Worm (Caenorhabditis elegans) whole organism, L1 larva: ENCODE data around the gene cutl-23.

Experiments
- C04F5.9 ChIP-seq: sonication (generic microtip); optimal IDR thresholded peaks from 2 replicates; lab custom pipeline; 2016; ENCODE audit warnings: missing genetic modification characterization, missing compliant biosample characterization
- C16A3.4 ChIP-seq: fragments of 150-350 bp; optimal IDR thresholded peaks from 2 replicates; lab custom pipeline; 2014; ENCODE audit warnings: missing biosample characterization, missing genetic modification characterization
- F16B12.6 ChIP-seq: fragments of 150-350 bp; optimal IDR thresholded peaks from 2 replicates; lab custom pipeline; 2014; ENCODE audit warnings: missing biosample characterization, missing genetic modification characterization
- Y116A8C.19 ChIP-seq: sonication (generic microtip); optimal IDR thresholded peaks from 2 replicates; lab custom pipeline; 2016; ENCODE audit warnings: missing compliant biosample characterization, missing genetic modification characterization, borderline replicate concordance
- alr-1 ChIP-seq: fragments of 200-800 bp; sonication (Bioruptor generic); optimal IDR thresholded peaks from 2 replicates; lab custom pipeline; 2018; ENCODE audit warnings: borderline replicate concordance, mild to moderate bottlenecking, missing genetic modification characterization, missing compliant biosample characterization
- ama-1 ChIP-seq: fragments of 150-350 bp; optimal IDR thresholded peaks from 2 replicates; lab custom pipeline; 2014
- ceh-63 ChIP-seq: fragments of 200-800 bp; sonication (Bioruptor generic); optimal IDR thresholded peaks from 2 replicates; lab custom pipeline; 2018; ENCODE audit warnings: mild to moderate bottlenecking, missing genetic modification characterization, missing compliant biosample characterization
- ceh-82 ChIP-seq, 3 experiments: fragments of 150-350 bp in 1 of 3; sonication (generic microtip) in 2 of 3; optimal IDR thresholded peaks; 2 replicates each; lab custom pipeline; 2014 to 2017; ENCODE audit warnings: missing biosample characterization in 3 of 3, missing genetic modification characterization in 3 of 3
- ceh-90 ChIP-seq: sonication (generic microtip); optimal IDR thresholded peaks from 2 replicates; lab custom pipeline; 2016; ENCODE audit warnings: missing genetic modification characterization, missing compliant biosample characterization
- dpl-1 ChIP-seq, 3 experiments: fragments of 150-350 bp in 2 of 3; sonication (generic microtip) in 1 of 3; optimal IDR thresholded peaks; 2 replicates each; lab custom pipeline; 2014 to 2017; ENCODE audit warnings: missing biosample characterization in 3 of 3, missing genetic modification characterization in 3 of 3, missing genetic modification reagents in 3 of 3
- efl-1 ChIP-seq, 4 experiments: fragments of 150-350 bp; optimal IDR thresholded peaks in 3 of 4; peaks in 1 of 4; 1 replicate in 1 of 4; 2 replicates in 3 of 4; lab custom pipeline; 2014; ENCODE audit warnings: missing biosample characterization in 2 of 4, missing genetic modification characterization in 2 of 4, missing genetic modification reagents in 2 of 4
- efl-3 ChIP-seq: fragments of 200-800 bp; sonication (Bioruptor generic); optimal IDR thresholded peaks from 2 replicates; lab custom pipeline; 2018; ENCODE audit warnings: mild to moderate bottlenecking, missing genetic modification characterization, missing compliant biosample characterization
- egl-13 ChIP-seq: sonication (generic microtip); optimal IDR thresholded peaks from 2 replicates; lab custom pipeline; 2016; ENCODE audit warnings: missing genotype, missing genetic modification reagents, missing genetic modification characterization, missing compliant biosample characterization
- elt-2 ChIP-seq: sonication (generic microtip); optimal IDR thresholded peaks from 2 replicates; lab custom pipeline; 2016; ENCODE audit warnings: missing genetic modification characterization, mild to moderate bottlenecking, inconsistent platforms, missing compliant biosample characterization, missing genetic modification reagents
- elt-3 ChIP-seq, 6 experiments: fragments of 150-350 bp in 1 of 6; sonication (generic microtip); optimal IDR thresholded peaks; 2 replicates each; lab custom pipeline; 2017 to 2018; ENCODE audit warnings: missing biosample characterization in 6 of 6, missing genetic modification characterization in 6 of 6, inconsistent platforms in 1 of 6
- fkh-8 ChIP-seq: sonication (generic microtip); optimal IDR thresholded peaks from 2 replicates; lab custom pipeline; 2016; ENCODE audit warnings: mild to moderate bottlenecking, missing genetic modification characterization, missing compliant biosample characterization
- fos-1 ChIP-seq: fragments of 150-350 bp; optimal IDR thresholded peaks from 2 replicates; lab custom pipeline; 2014; ENCODE audit warnings: missing biosample characterization, missing genetic modification characterization
- hlh-17 ChIP-seq: fragments of 200-800 bp; sonication (Bioruptor generic); optimal IDR thresholded peaks from 2 replicates; lab custom pipeline; 2018; ENCODE audit warnings: missing genetic modification characterization, mild to moderate bottlenecking, missing compliant biosample characterization, moderate library complexity, borderline replicate concordance
- irx-1 ChIP-seq: sonication (generic microtip); optimal IDR thresholded peaks from 2 replicates; lab custom pipeline; 2016; ENCODE audit warnings: missing genetic modification characterization, missing compliant biosample characterization
- lin-13 ChIP-seq: fragments of 150-350 bp; optimal IDR thresholded peaks from 2 replicates; lab custom pipeline; 2014; ENCODE audit warnings: missing biosample characterization, missing genetic modification reagents, missing genetic modification characterization
- lin-14 ChIP-seq: fragments of 200-800 bp; sonication (Bioruptor generic); optimal IDR thresholded peaks from 2 replicates; lab custom pipeline; 2018; ENCODE audit warnings: mild to moderate bottlenecking, missing genetic modification characterization, moderate library complexity, missing compliant biosample characterization
- lin-15B ChIP-seq: fragments of 150-350 bp; sonication (generic microtip); optimal IDR thresholded peaks from 3 replicates; lab custom pipeline; 2014; ENCODE audit warnings: missing biosample characterization, missing genetic modification characterization
- lin-35 ChIP-seq, 2 experiments: fragments of 150-350 bp; optimal IDR thresholded peaks; 2 replicates each; lab custom pipeline; 2014; ENCODE audit warnings: missing biosample characterization in 2 of 2, missing genetic modification characterization in 2 of 2, missing genetic modification reagents in 2 of 2
- lir-3 ChIP-seq: sonication (generic microtip); optimal IDR thresholded peaks from 2 replicates; lab custom pipeline; 2016; ENCODE audit warnings: mild to moderate bottlenecking, missing genetic modification characterization, moderate library complexity, missing compliant biosample characterization; ENCODE audit not compliant: poor library complexity
- mab-9 ChIP-seq: fragments of 200-800 bp; sonication (Bioruptor generic); IDR thresholded peaks from 2 replicates; pipeline ENCODE4 v1.3.6; 2022; ENCODE audit warnings: missing genetic modification reagents, missing genetic modification characterization, missing compliant biosample characterization
- mef-2 ChIP-seq: fragments of 150-350 bp; optimal IDR thresholded peaks from 2 replicates; lab custom pipeline; 2014; ENCODE audit warnings: missing biosample characterization, missing genetic modification characterization
- mep-1 ChIP-seq: fragments of 150-350 bp; optimal IDR thresholded peaks from 2 replicates; lab custom pipeline; 2014; ENCODE audit warnings: missing biosample characterization, missing genetic modification characterization
- nhr-11 ChIP-seq: fragments of 150-350 bp; optimal IDR thresholded peaks from 2 replicates; lab custom pipeline; 2014; ENCODE audit warnings: missing biosample characterization, missing genetic modification characterization
- nhr-12 ChIP-seq: sonication (generic microtip); optimal IDR thresholded peaks from 2 replicates; lab custom pipeline; 2017; ENCODE audit warnings: missing biosample characterization, missing genetic modification characterization
- nhr-20 ChIP-seq: sonication (generic microtip); optimal IDR thresholded peaks from 2 replicates; lab custom pipeline; 2016; ENCODE audit warnings: mild to moderate bottlenecking, missing genetic modification characterization, missing compliant biosample characterization
- nhr-76 ChIP-seq: sonication (generic microtip); optimal IDR thresholded peaks from 2 replicates; lab custom pipeline; 2017; ENCODE audit warnings: missing biosample characterization, missing genetic modification characterization
- nhr-77 ChIP-seq: fragments of 150-350 bp; optimal IDR thresholded peaks from 2 replicates; lab custom pipeline; 2014; ENCODE audit warnings: missing biosample characterization, missing genetic modification characterization
- nhr-84 ChIP-seq: sonication (generic microtip); optimal IDR thresholded peaks from 2 replicates; lab custom pipeline; 2017; ENCODE audit warnings: missing biosample characterization, missing genetic modification characterization
- nhr-90 ChIP-seq: sonication (generic microtip); optimal IDR thresholded peaks from 2 replicates; lab custom pipeline; 2016; ENCODE audit warnings: mild to moderate bottlenecking, missing genetic modification characterization, missing compliant biosample characterization; ENCODE audit not compliant: poor library complexity
- pag-3 ChIP-seq: sonication (generic microtip); optimal IDR thresholded peaks from 2 replicates; lab custom pipeline; 2017; ENCODE audit warnings: missing genetic modification characterization, mild to moderate bottlenecking, missing compliant biosample characterization, antibody characterized with exemption, borderline replicate concordance; ENCODE audit not compliant: insufficient read depth
- pax-3 ChIP-seq: fragments of 200-800 bp; sonication (Bioruptor generic); optimal IDR thresholded peaks from 2 replicates; lab custom pipeline; 2018; ENCODE audit warnings: mild to moderate bottlenecking, missing genetic modification characterization, moderate library complexity, missing compliant biosample characterization
- pqm-1 ChIP-seq: sonication (generic microtip); optimal IDR thresholded peaks from 3 replicates; lab custom pipeline; 2017; ENCODE audit warnings: missing biosample characterization, missing genetic modification characterization
- sptf-1 ChIP-seq: fragments of 150-350 bp; optimal IDR thresholded peaks from 2 replicates; lab custom pipeline; 2014; ENCODE audit warnings: missing biosample characterization, missing genetic modification characterization
- sup-37 ChIP-seq: fragments of 200-800 bp; sonication (Bioruptor generic); optimal IDR thresholded peaks from 2 replicates; lab custom pipeline; 2018; ENCODE audit warnings: mild to moderate bottlenecking, missing genetic modification characterization, missing compliant biosample characterization
- tbx-2 ChIP-seq: sonication (generic microtip); optimal IDR thresholded peaks from 2 replicates; lab custom pipeline; 2016; ENCODE audit warnings: missing genetic modification characterization, missing compliant biosample characterization
- unc-62 ChIP-seq: fragments of 150-350 bp; optimal IDR thresholded peaks from 2 replicates; lab custom pipeline; 2014; ENCODE audit warnings: missing biosample characterization, missing genetic modification reagents, missing genetic modification characterization
- zag-1 ChIP-seq: fragments of 150-350 bp; optimal IDR thresholded peaks from 2 replicates; lab custom pipeline; 2014; ENCODE audit warnings: missing biosample characterization, missing genetic modification characterization
- ztf-11 ChIP-seq, 2 experiments: sonication (generic microtip); optimal IDR thresholded peaks; 2 replicates each; lab custom pipeline; 2016 to 2017; ENCODE audit warnings: missing genetic modification characterization in 2 of 2, missing biosample characterization in 1 of 2, missing compliant biosample characterization in 1 of 2
- ztf-4 ChIP-seq: fragments of 150-350 bp; optimal IDR thresholded peaks from 2 replicates; lab custom pipeline; 2014; ENCODE audit warnings: missing biosample characterization, missing genetic modification characterization

Gene cutl-23

ce11 chrIII:5785273-5785929 is 15.4 kb downstream of the cutl-23 start, which contains the start of gene Y37B11A.3 (continued):
- no peak for TF ChIP-seq nhr-76
- peak; percentile 77 for TF ChIP-seq C16A3.4 (tag; lab: Kevin White, UChicago)
- peak; percentile 84 to 88 for TF ChIP-seq lin-35 (GFP tag; optimal IDR thresholded peaks at IDR 0.05; lab: Kevin White, UChicago)
- no peak for TF ChIP-seq mef-2
- peak; percentile 71 for TF ChIP-seq lin-15B
- peak; percentile 81 for TF ChIP-seq nhr-20 (tag; lab: Kevin White, UChicago)
- no peak for TF ChIP-seq nhr-84 (tag; lab: Kevin White, UChicago)
- TF ChIP-seq pag-3 (tag; lab: Kevin White, UChicago) = no peak
- TF ChIP-seq dpl-1 (GFP tag; optimal IDR thresholded peaks at IDR 0.05; lab: Kevin White, UChicago) = peak; percentile 77 to 82 (median 81)
- peak; percentile 9 for TF ChIP-seq egl-13
- TF ChIP-seq ceh-90 (tag; lab: Kevin White, UChicago) = no peak

DNA sequence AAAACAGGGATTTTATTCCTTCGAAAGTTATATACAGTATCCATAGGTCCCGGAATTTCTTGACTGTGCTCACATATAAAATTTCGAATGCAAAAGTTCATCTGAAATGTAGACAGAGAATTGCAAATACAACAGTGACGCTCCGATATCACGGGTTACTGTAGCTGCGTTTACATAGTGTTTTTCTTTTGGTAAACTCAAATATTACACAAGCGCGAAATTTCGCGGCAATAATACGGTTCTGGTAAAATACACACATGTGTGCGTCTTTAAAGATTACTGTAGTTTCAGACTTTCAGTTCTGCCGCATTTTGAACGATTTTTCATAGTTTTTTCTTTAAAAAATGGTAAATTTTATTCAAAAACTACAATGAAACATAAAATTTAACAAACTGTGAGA is 20.6 kb downstream of the cutl-23 start, which contains the start of gene rev-3:
rev-3 (minus strand) TSS at position 101 of the 400 bp plus-strand sequence.
- no peak for TF ChIP-seq lir-3
- no peak for TF ChIP-seq C04F5.9 (tag; lab: Kevin White, UChicago)
- TF ChIP-seq nhr-11 (tag; lab: Kevin White, UChicago) = no peak

DNA sequence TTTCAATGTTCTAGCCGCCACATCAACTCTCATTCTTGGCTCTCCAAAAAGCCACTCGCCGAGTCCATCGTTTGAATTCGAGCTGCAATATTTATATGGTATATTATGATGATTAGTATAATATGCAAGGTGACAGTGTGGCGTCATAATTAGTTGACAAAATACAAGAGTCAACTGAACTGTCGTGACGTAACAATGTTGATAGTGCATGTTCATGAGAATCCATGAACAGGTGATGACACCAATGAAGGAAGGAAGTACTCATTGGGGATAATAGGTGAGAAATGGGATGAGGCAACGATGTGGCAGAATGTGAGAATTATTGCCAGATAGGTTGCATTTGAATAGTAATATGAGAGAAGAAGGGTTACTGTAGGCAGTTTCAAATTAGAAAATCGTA is 25.0 kb downstream of the cutl-23 start:
- TF ChIP-seq ztf-4 (tag; lab: Kevin White, UChicago) (no peak), efl-1 (optimal IDR thresholded peaks at IDR 0.05; lab: Kevin White, UChicago) (no peak), efl-1 (GFP tag; optimal IDR thresholded peaks at IDR 0.05 in 1 of 2; lab: Kevin White, UChicago) (peak in 1 of 2 experiments; percentile 44)

- no peak for TF ChIP-seq lin-35 (GFP tag; optimal IDR thresholded peaks at IDR 0.05; lab: Kevin White, UChicago)
- TF ChIP-seq pqm-1 (tag; lab: Kevin White, UChicago) = no peak
- peak; percentile 4 for TF ChIP-seq tbx-2 (tag; lab: Kevin White, UChicago)
- peak; percentile 44 for TF ChIP-seq lin-14 (GFP tag; lab: Kevin White, UChicago)
These were observed 28.8 kb downstream of the cutl-23 start, which contains the start of gene ceh-10 for ce11 chrIII:5798747-5799146. Gene ceh-10, plus strand, starts transcription at chrIII:5799047.

DNA sequence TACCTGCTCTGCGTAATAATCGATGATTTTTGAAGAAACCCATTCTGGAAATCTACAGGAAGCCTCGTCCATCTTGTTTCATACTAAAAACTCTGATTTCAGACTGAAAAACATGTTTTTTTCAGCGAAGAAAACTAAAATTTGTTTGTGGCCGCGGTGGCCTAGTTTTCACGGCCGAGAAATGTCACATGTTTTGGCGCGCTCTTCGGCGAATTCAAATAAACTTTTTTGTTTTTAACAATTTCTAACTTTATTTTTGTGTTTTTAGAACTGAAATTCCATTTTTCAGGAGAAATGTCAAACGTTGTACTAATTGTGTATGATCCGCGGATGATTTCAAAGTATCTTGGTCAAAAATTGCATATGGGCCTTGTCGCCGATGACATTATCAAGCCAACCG is 33.0 kb downstream of the cutl-23 start, which contains the start of the genes polq-1 and him-10:
polq-1 (minus strand) TSS at position 190 of the 400 bp plus-strand sequence.
him-10 (plus strand) TSS at position 290 of the 400 bp plus-strand sequence.
- no peak for TF ChIP-seq elt-3 (tag; optimal IDR thresholded peaks at IDR 0.05; lab: Kevin White, UChicago)
- no peak for TF ChIP-seq nhr-12 (tag; lab: Kevin White, UChicago)
- no peak for TF ChIP-seq fos-1 (tag; lab: Kevin White, UChicago)
- no peak for TF ChIP-seq pax-3
- no peak for TF ChIP-seq nhr-90 (tag; lab: Kevin White, UChicago)
- TF ChIP-seq Y116A8C.19 (tag; lab: Kevin White, UChicago) = no peak
- TF ChIP-seq hlh-17 (GFP tag; lab: Kevin White, UChicago) = no peak
- no peak for TF ChIP-seq mab-9 (GFP tag; lab: Robert Waterston, UW)
- TF ChIP-seq mep-1 (tag; lab: Kevin White, UChicago) = peak; percentile 48
- no peak for TF ChIP-seq sptf-1 (tag; lab: Kevin White, UChicago)
- no peak for TF ChIP-seq sup-37 (GFP tag; lab: Kevin White, UChicago)
- TF ChIP-seq ceh-82 (tag; optimal IDR thresholded peaks at IDR 0.05; lab: Kevin White, UChicago) = peak in 1 of 3 experiments; percentile 14
- TF ChIP-seq ztf-11 (tag; optimal IDR thresholded peaks at IDR 0.05; lab: Kevin White, UChicago) = peak in 1 of 2 experiments; percentile 1
- TF ChIP-seq F16B12.6 (tag; lab: Kevin White, UChicago) = no peak
- no peak for TF ChIP-seq alr-1 (tag; lab: Kevin White, UChicago)
- no peak for TF ChIP-seq unc-62 (GFP tag; lab: Kevin White, UChicago)
- no peak for TF ChIP-seq zag-1 (tag; lab: Kevin White, UChicago)
- TF ChIP-seq efl-3 (GFP tag; lab: Kevin White, UChicago) = no peak
- TF ChIP-seq lin-13 (GFP tag; lab: Kevin White, UChicago) = no peak
- no peak for TF ChIP-seq elt-2 (tag; lab: Kevin White, UChicago)
- no peak for TF ChIP-seq nhr-77 (tag; lab: Kevin White, UChicago)
- no peak for TF ChIP-seq ama-1 (lab: Kevin White, UChicago)
- TF ChIP-seq fkh-8 = peak; percentile 1
- no peak for TF ChIP-seq ceh-63 (GFP tag; lab: Kevin White, UChicago)
- TF ChIP-seq irx-1 (tag; lab: Kevin White, UChicago) = no peak
